Fruit fly (Drosophila melanogaster): Measurements from ENCODE around the gene Fum3.
A peak's percentile ranks its signal among the peaks of the same experiment; 100 is the strongest.

Fum3 gene

DNA sequence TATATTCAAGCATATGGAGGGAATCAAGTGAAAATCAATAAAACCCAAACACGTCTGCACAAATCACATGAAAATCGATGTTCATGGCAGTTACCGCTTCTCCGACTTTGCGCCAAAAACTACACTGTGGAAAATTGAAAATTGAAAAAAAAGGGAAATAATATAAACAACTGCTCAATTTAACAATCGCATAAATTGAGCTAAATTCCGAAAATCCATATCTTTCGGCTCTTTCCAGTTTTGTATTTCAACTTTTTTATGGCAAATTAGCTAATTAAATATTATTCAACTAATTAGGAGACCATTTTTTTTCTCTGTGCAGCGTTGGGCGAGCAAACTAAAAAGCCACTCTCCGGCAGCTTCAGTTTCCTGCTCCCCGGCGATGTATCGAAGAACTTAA is 18.8 kb upstream of the Fum3 start (continued):
- TF ChIP-seq ara (GFP tag; IDR thresholded peaks at IDR 0.05) = peak; percentile 7; the same call in 1 of the 2 replicates
- TF ChIP-seq CG9727 (GFP tag; optimal IDR thresholded peaks at IDR 0.05) = peak; percentile 46
- TF ChIP-seq CG10267 (tag; optimal IDR thresholded peaks at IDR 0.05) = peak; percentile 8
- TF ChIP-seq Kr (GFP tag; optimal IDR thresholded peaks at IDR 0.05) = no peak
- no peak for TF ChIP-seq CG6175 (GFP tag; IDR thresholded peaks at IDR 0.05)
- peak; percentile 61 for TF ChIP-seq CG11504 (tag; optimal IDR thresholded peaks at IDR 0.05)
- TF ChIP-seq D19A (tag; optimal IDR thresholded peaks at IDR 0.05) = peak; percentile 12
- peak; percentile 22 for TF ChIP-seq CG14710 (tag; optimal IDR thresholded peaks at IDR 0.05)
- TF ChIP-seq CG4424 (GFP tag; optimal IDR thresholded peaks at IDR 0.05) = peak; percentile 44
- TF ChIP-seq CG31365 (tag; optimal IDR thresholded peaks at IDR 0.05) = no peak
- TF ChIP-seq lola (GFP tag; optimal IDR thresholded peaks at IDR 0.05) = no peak
- TF ChIP-seq CG7745 (tag; optimal IDR thresholded peaks at IDR 0.05) = no peak
- TF ChIP-seq HLH4C (GFP tag; IDR thresholded peaks at IDR 0.05; ENCODE audit: partially characterized antibody) = no peak
- TF ChIP-seq yki (optimal IDR thresholded peaks at IDR 0.05) = no peak
- TF ChIP-seq org-1 (GFP tag; optimal IDR thresholded peaks at IDR 0.05) = peak; percentile 11
- TF ChIP-seq BtbVII (GFP tag; optimal IDR thresholded peaks at IDR 0.05) = peak; percentile 4
- peak; percentile 55 for TF ChIP-seq dmrt99B (tag; optimal IDR thresholded peaks at IDR 0.05)
- no peak for TF ChIP-seq Ravus (GFP tag; IDR thresholded peaks at IDR 0.05)
- no peak for TF ChIP-seq CG11456 (GFP tag; IDR thresholded peaks at IDR 0.05)
- TF ChIP-seq bowl (GFP tag; IDR thresholded peaks at IDR 0.05) = no peak
- TF ChIP-seq Lhr (GFP tag; optimal IDR thresholded peaks at IDR 0.05) = no peak
- peak; percentile 53 for TF ChIP-seq gem (tag; optimal IDR thresholded peaks at IDR 0.05)
- no peak for TF ChIP-seq chinmo (GFP tag; IDR thresholded peaks at IDR 0.05; ENCODE audit: partially characterized antibody)
- TF ChIP-seq Med (GFP tag) = peak; percentile 77
- TF ChIP-seq Oaz (GFP tag; IDR thresholded peaks at IDR 0.05) = no peak
- TF ChIP-seq TFAM (GFP tag; optimal IDR thresholded peaks at IDR 0.05) = no peak
- TF ChIP-seq Dfd (GFP tag; optimal IDR thresholded peaks at IDR 0.05) = no peak
- no peak for TF ChIP-seq Dip2 (GFP tag; IDR thresholded peaks at IDR 0.05)
- TF ChIP-seq CG15011 (GFP tag; optimal IDR thresholded peaks at IDR 0.05) = no peak
- no peak for TF ChIP-seq CG34224 (GFP tag; IDR thresholded peaks at IDR 0.05; ENCODE audit: partially characterized antibody)
- TF ChIP-seq CG9817 (tag; optimal IDR thresholded peaks at IDR 0.05) = no peak
- no peak for TF ChIP-seq CG14860 (GFP tag; IDR thresholded peaks at IDR 0.05; ENCODE audit: partially characterized antibody)
- no peak for TF ChIP-seq al (GFP tag; IDR thresholded peaks at IDR 0.05)
- no peak for TF ChIP-seq fru (optimal IDR thresholded peaks at IDR 0.05)
- TF ChIP-seq CG15269 (tag; optimal IDR thresholded peaks at IDR 0.05) = peak; percentile 18
- no peak for TF ChIP-seq H2.0 (GFP tag; IDR thresholded peaks at IDR 0.05)
- TF ChIP-seq onecut (GFP tag; IDR thresholded peaks at IDR 0.05) = peak; percentile 82
- TF ChIP-seq dpn (GFP tag; optimal IDR thresholded peaks at IDR 0.05) = peak in 1 of 2 experiments; percentile 10
- no peak for TF ChIP-seq CG4730 (GFP tag; IDR thresholded peaks at IDR 0.05)
- TF ChIP-seq hkb (optimal IDR thresholded peaks at IDR 0.05) = no peak
- peak; percentile 6; the same call in 1 of the 2 replicates for TF ChIP-seq hkb (GFP tag; IDR thresholded peaks at IDR 0.05)
- peak; percentile 48 for TF ChIP-seq CG14441 (GFP tag; IDR thresholded peaks at IDR 0.05)

DNA sequence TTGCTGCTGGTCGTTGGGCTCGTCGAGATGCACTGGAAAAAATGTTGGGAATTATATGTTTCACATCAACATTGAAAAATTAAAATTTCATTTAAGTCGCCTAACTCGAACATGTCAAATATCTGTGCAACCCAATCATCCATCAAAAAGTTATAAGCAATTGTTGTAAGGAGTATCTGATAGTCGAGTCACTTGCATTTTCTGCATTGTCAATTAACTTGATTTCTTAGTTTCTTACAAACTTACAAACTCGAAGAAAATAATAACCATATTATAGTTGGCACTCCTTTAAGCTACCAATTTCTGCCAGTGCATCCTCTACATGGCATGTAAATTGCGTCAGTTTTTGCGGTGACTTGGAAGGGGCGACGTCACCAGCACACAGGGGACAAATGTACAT is 17.5 kb upstream of the Fum3 start:
- TF ChIP-seq CG2129 (GFP tag; IDR thresholded peaks at IDR 0.05; ENCODE audit: partially characterized antibody) = no peak
- 0 out of 3 replicates have a peak, but pooled peaks have one; percentile 30 for TF ChIP-seq hb (GFP tag; IDR thresholded peaks at IDR 0.05; ENCODE audit: partially characterized antibody)
- peak; percentile 2 for TF ChIP-seq CG4617 (GFP tag; optimal IDR thresholded peaks at IDR 0.05; ENCODE audit: borderline replicate concordance)
- peak; percentile 65 for TF ChIP-seq CG10979 (tag; optimal IDR thresholded peaks at IDR 0.05)
- no peak for TF ChIP-seq MTF-1 (GFP tag; optimal IDR thresholded peaks at IDR 0.05; ENCODE audit: borderline replicate concordance)
- TF ChIP-seq pfk (GFP tag; optimal IDR thresholded peaks at IDR 0.05) = no peak
- no peak for TF ChIP-seq HmgZ (tag; optimal IDR thresholded peaks at IDR 0.05)
- TF ChIP-seq CG3065 (GFP tag; optimal IDR thresholded peaks at IDR 0.05) = no peak
- peak; percentile 25 for TF ChIP-seq zen (tag; optimal IDR thresholded peaks at IDR 0.05)
- TF ChIP-seq Xbp1 (GFP tag; optimal IDR thresholded peaks at IDR 0.05) = peak; percentile 31
- no peak for TF ChIP-seq CG11456 (GFP tag; IDR thresholded peaks at IDR 0.05)
- TF ChIP-seq Side (GFP tag; optimal IDR thresholded peaks at IDR 0.05) = peak; percentile 33
- no peak for TF ChIP-seq CG12219 (GFP tag; optimal IDR thresholded peaks at IDR 0.05)

Measured in whole organism, embryonic.